Worm (Caenorhabditis elegans): Measurements from ENCODE around the gene Y9C2UA.1.

Gene Y9C2UA.1

ce11 chrII:9108905-9109551, 30.4 kb upstream of the Y9C2UA.1 start, which contains the start of gene T24H10.4:
Gene T24H10.4, plus strand, starts transcription at chrII:9109534.
- TF ChIP-seq daf-16 (GFP tag; optimal IDR thresholded peaks at IDR 0.05) = no peak
- peak; percentile 10 for TF ChIP-seq daf-16 (tag; optimal IDR thresholded peaks at IDR 0.05)
- peak in 1 of 2 experiments; percentile 6 for TF ChIP-seq lsy-2 (tag; optimal IDR thresholded peaks at IDR 0.05)
- no peak for TF ChIP-seq nhr-237 (tag; optimal IDR thresholded peaks at IDR 0.05)
- TF ChIP-seq egl-43 (GFP tag; IDR thresholded peaks at IDR 0.05) = 0 out of 2 replicates have a peak, but pooled peaks have one; percentile 27
- peak in 1 of 2 experiments; percentile 49 for TF ChIP-seq unc-62 (GFP tag; optimal IDR thresholded peaks at IDR 0.05 in 1 of 2)
- no peak for TF ChIP-seq unc-62 (tag; optimal IDR thresholded peaks at IDR 0.05)

- TF ChIP-seq unc-62 (GFP tag; optimal IDR thresholded peaks at IDR 0.05 in 1 of 2) (peak in 1 of 2 experiments; percentile 91), unc-62 (tag; optimal IDR thresholded peaks at IDR 0.05) (no peak), mep-1 (tag; optimal IDR thresholded peaks at IDR 0.05) (peak; percentile 14), fos-1 (tag; optimal IDR thresholded peaks at IDR 0.05) (no peak), hlh-11 (tag; optimal IDR thresholded peaks at IDR 0.05) (peak; percentile 58), pha-4 (GFP tag; IDR thresholded peaks at IDR 0.05) (no peak), pha-4 (tag; optimal IDR thresholded peaks at IDR 0.05) (no peak), pqm-1 (tag; optimal IDR thresholded peaks at IDR 0.05) (peak; percentile 84), dmd-6 (GFP tag; IDR thresholded peaks at IDR 0.05) (peak; percentile 52; the same call in 1 of the 2 replicates), duxl-1 (tag; optimal IDR thresholded peaks at IDR 0.05; ENCODE audit: poor library complexity) (no peak), lin-1 (GFP tag; IDR thresholded peaks at IDR 0.05) (peak; percentile 26; the same call in 1 of the 2 replicates), zfp-2 (tag; optimal IDR thresholded peaks at IDR 0.05) (no peak), nhr-77 (tag; optimal IDR thresholded peaks at IDR 0.05) (peak; percentile 3), ztf-7 (tag; optimal IDR thresholded peaks at IDR 0.05) (no peak), daf-16 (GFP tag; optimal IDR thresholded peaks at IDR 0.05) (no peak), daf-16 (tag; optimal IDR thresholded peaks at IDR 0.05) (peak; percentile 34), nhr-28 (tag; optimal IDR thresholded peaks at IDR 0.05) (peak; percentile 89), mxl-3 (GFP tag; optimal IDR thresholded peaks at IDR 0.05) (peak; percentile 13)
These were observed 27.9 kb upstream of the Y9C2UA.1 start for ce11 chrII:9111471-9112016.

ce11 chrII:9112851-9113250, 26.6 kb upstream of the Y9C2UA.1 start, which contains the start of gene jun-1:
Gene jun-1, plus strand, starts transcription at chrII:9113157.
- TF ChIP-seq rbr-2 (tag; optimal IDR thresholded peaks at IDR 0.05) (peak; percentile 83), pha-4 (GFP tag; IDR thresholded peaks at IDR 0.05) (0 out of 2 replicates have a peak, but pooled peaks have one; percentile 22), pha-4 (tag; optimal IDR thresholded peaks at IDR 0.05) (no peak), Y105C5A.15 (GFP tag; IDR thresholded peaks at IDR 0.05) (no peak), daf-19 (GFP tag; conservative IDR thresholded peaks at IDR 0.05) (no peak), mxl-3 (GFP tag; optimal IDR thresholded peaks at IDR 0.05) (peak; percentile 56), F10B5.3 (tag; optimal IDR thresholded peaks at IDR 0.05) (no peak), ceh-20 (GFP tag; IDR thresholded peaks at IDR 0.05) (0 out of 2 replicates have a peak, but pooled peaks have one; percentile 35), nhr-102 (tag; optimal IDR thresholded peaks at IDR 0.05) (peak; percentile 46), cey-2 (tag; optimal IDR thresholded peaks at IDR 0.05; ENCODE audit: borderline replicate concordance, insufficient read depth) (peak; percentile 44), mep-1 (tag; optimal IDR thresholded peaks at IDR 0.05) (peak; percentile 93), nhr-25 (tag; optimal IDR thresholded peaks at IDR 0.05; ENCODE audit: borderline replicate concordance, insufficient read depth) (peak; percentile 45), nhr-77 (tag; optimal IDR thresholded peaks at IDR 0.05) (peak; percentile 93), mes-2 (tag; optimal IDR thresholded peaks at IDR 0.05; ENCODE audit: poor library complexity, severe bottlenecking) (peak; percentile 47), nhr-10 (tag; optimal IDR thresholded peaks at IDR 0.05) (peak; percentile 17), lin-1 (GFP tag; IDR thresholded peaks at IDR 0.05) (no peak), lsy-2 (tag; optimal IDR thresholded peaks at IDR 0.05) (peak; percentile 70 to 89), ctbp-1 (GFP tag; IDR thresholded peaks at IDR 0.05) (peak; percentile 39), zip-11 (GFP tag; IDR thresholded peaks at IDR 0.05) (no peak), T20F7.1 (GFP tag; optimal IDR thresholded peaks at IDR 0.05) (peak; percentile 71), mdl-1 (tag; optimal IDR thresholded peaks at IDR 0.05) (peak in 1 of 2 experiments; percentile 72), spr-3 (GFP tag; optimal IDR thresholded peaks at IDR 0.05) (no peak), daf-16 (GFP tag; optimal IDR thresholded peaks at IDR 0.05) (peak in 1 of 2 experiments; percentile 68), daf-16 (tag; optimal IDR thresholded peaks at IDR 0.05) (peak; percentile 23), hlh-11 (tag; optimal IDR thresholded peaks at IDR 0.05) (peak; percentile 91), nhr-6 (tag; optimal IDR thresholded peaks at IDR 0.05) (peak; percentile 92), egl-27 (tag; optimal IDR thresholded peaks at IDR 0.05) (no peak), set-16 (GFP tag; IDR thresholded peaks at IDR 0.05) (peak; percentile 41), lin-39 (tag; optimal IDR thresholded peaks at IDR 0.05) (no peak), unc-39 (tag; optimal IDR thresholded peaks at IDR 0.05) (no peak), unc-130 (GFP tag; optimal IDR thresholded peaks at IDR 0.05) (no peak), ceh-82 (tag; optimal IDR thresholded peaks at IDR 0.05) (no peak), dve-1 (tag; optimal IDR thresholded peaks at IDR 0.05; ENCODE audit: insufficient read depth) (peak; percentile 93)
